Worm (Caenorhabditis elegans): ENCODE results near the gene fzo-1.

fzo-1 gene

DNA sequence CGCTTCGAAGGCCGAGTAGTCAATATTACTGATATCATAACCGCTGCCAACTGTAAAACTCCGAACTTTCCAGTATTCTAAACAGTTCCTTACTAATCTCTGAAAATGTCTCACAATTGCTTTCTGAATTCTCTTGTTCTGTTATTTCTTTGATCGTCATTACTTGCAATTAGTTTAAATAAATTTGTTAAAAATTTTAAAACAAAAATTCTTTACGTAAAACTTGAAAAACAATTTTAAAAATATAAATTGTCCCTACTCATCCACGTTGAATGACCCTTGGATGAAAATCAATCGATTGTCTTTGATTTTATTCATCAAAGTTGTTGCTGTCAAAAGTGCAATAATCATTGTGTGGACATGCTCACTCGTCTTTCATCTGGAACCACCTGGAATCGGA, 41.8 kb downstream of the fzo-1 start, which contains the start of gene acdh-8:
TSS of gene acdh-8 (plus strand) at position 301 of the 400 bp plus-strand sequence.
- TF ChIP-seq D1046.2 (GFP tag; IDR thresholded peaks at IDR 0.05) (no peak), mdl-1 (tag; optimal IDR thresholded peaks at IDR 0.05) (no peak), lin-38 (GFP tag; IDR thresholded peaks at IDR 0.05) (no peak), nhr-10 (tag; optimal IDR thresholded peaks at IDR 0.05) (no peak), nhr-77 (tag; optimal IDR thresholded peaks at IDR 0.05) (no peak)

ce11 chrII:5792490-5792889, 43.5 kb downstream of the fzo-1 start, which contains the start of gene K05F1.14:
Gene K05F1.14, minus strand, starts transcription at chrII:5792590.
- TF ChIP-seq Y105C5A.15 (GFP tag; IDR thresholded peaks at IDR 0.05) = no peak
- no peak for TF ChIP-seq saeg-2 (GFP tag; IDR thresholded peaks at IDR 0.05)
- TF ChIP-seq nhr-41 (GFP tag; IDR thresholded peaks at IDR 0.05) = no peak
- TF ChIP-seq nhr-42 (GFP tag; IDR thresholded peaks at IDR 0.05) = no peak
- TF ChIP-seq lin-1 (GFP tag; IDR thresholded peaks at IDR 0.05) = no peak
- TF ChIP-seq hif-1 (tag; optimal IDR thresholded peaks at IDR 0.05) = no peak
- no peak for TF ChIP-seq ceh-32 (tag; optimal IDR thresholded peaks at IDR 0.05; ENCODE audit: poor library complexity)
- TF ChIP-seq lin-29 (GFP tag; IDR thresholded peaks at IDR 0.05) = no peak
- no peak for TF ChIP-seq arid-1 (GFP tag; conservative IDR thresholded peaks at IDR 0.05)
- no peak for TF ChIP-seq madf-9 (GFP tag; conservative IDR thresholded peaks at IDR 0.05)
- TF ChIP-seq lsy-2 (tag; optimal IDR thresholded peaks at IDR 0.05) = no peak
- no peak for TF ChIP-seq unc-130 (GFP tag; optimal IDR thresholded peaks at IDR 0.05)
- no peak for TF ChIP-seq ceh-44 (GFP tag; IDR thresholded peaks at IDR 0.05)
- TF ChIP-seq F49E8.2 (tag; optimal IDR thresholded peaks at IDR 0.05; ENCODE audit: borderline replicate concordance) = no peak
- no peak for TF ChIP-seq dmd-9 (GFP tag; IDR thresholded peaks at IDR 0.05)
- TF ChIP-seq nhr-111 (GFP tag; optimal IDR thresholded peaks at IDR 0.05) = no peak
- TF ChIP-seq T26A8.4 (GFP tag; IDR thresholded peaks at IDR 0.05) = no peak

- no peak for TF ChIP-seq mep-1 (tag; optimal IDR thresholded peaks at IDR 0.05)
- TF ChIP-seq aly-2 (tag; optimal IDR thresholded peaks at IDR 0.05) = no peak
- TF ChIP-seq nhr-11 (tag; optimal IDR thresholded peaks at IDR 0.05) = peak; percentile 59
- no peak for TF ChIP-seq D1046.2 (GFP tag; IDR thresholded peaks at IDR 0.05)
- peak in 1 of 2 experiments; percentile 40 for TF ChIP-seq daf-16 (GFP tag; optimal IDR thresholded peaks at IDR 0.05)
- TF ChIP-seq daf-16 (tag; optimal IDR thresholded peaks at IDR 0.05) = no peak
- TF ChIP-seq mes-2 (tag; optimal IDR thresholded peaks at IDR 0.05; ENCODE audit: poor library complexity, severe bottlenecking) = no peak
- no peak for TF ChIP-seq F26F4.8 (GFP tag; conservative IDR thresholded peaks at IDR 0.05)
- TF ChIP-seq nhr-237 (tag; optimal IDR thresholded peaks at IDR 0.05) = no peak
- TF ChIP-seq aha-1 (tag) = peak; percentile 81
- no peak for TF ChIP-seq ces-1 (GFP tag; optimal IDR thresholded peaks at IDR 0.05)
Measured at ce11 chrII:5790313-5790773, 45.7 kb downstream of the fzo-1 start, which contains the start of gene lect-2. Gene lect-2, plus strand, starts transcription at chrII:5790723.

ce11 chrII:5788815-5789214, 47.2 kb downstream of the fzo-1 start, which contains the start of gene K05F1.13:
Gene K05F1.13, plus strand, starts transcription at chrII:5789115.
- no peak for TF ChIP-seq attf-4 (tag; optimal IDR thresholded peaks at IDR 0.05)
- TF ChIP-seq aha-1 (tag) = peak; percentile 74

ce11 chrII:5785504-5785903, 50.5 kb downstream of the fzo-1 start:
- TF ChIP-seq zag-1 (tag; optimal IDR thresholded peaks at IDR 0.05) (no peak), dmd-8 (GFP tag; IDR thresholded peaks at IDR 0.05) (no peak), nhr-25 (tag; optimal IDR thresholded peaks at IDR 0.05; ENCODE audit: borderline replicate concordance, insufficient read depth) (no peak), lim-7 (GFP tag; IDR thresholded peaks at IDR 0.05) (no peak), unc-62 (GFP tag; optimal IDR thresholded peaks at IDR 0.05 in 1 of 2) (peak in 1 of 2 experiments; percentile 92), unc-62 (tag; optimal IDR thresholded peaks at IDR 0.05) (no peak), saeg-2 (GFP tag; IDR thresholded peaks at IDR 0.05) (no peak)

All from whole organism, L4 larva.